Fruit fly (Drosophila melanogaster) whole organism, embryonic: ENCODE measurements around the gene CG5435.

Experiments
- CG16779 ChIP-seq: fragments of 200-800 bp; sonication (Bioruptor generic); IDR thresholded peaks from 2 replicates; pipeline ENCODE4 v1.3.6; 2022; ENCODE audit warnings: missing biosample characterization, missing genetic modification characterization
- pan ChIP-seq, 4 experiments: fragments of >200 bp in 3 of 4; fragments of 200-800 bp in 1 of 4; sonication (Bioruptor generic) in 1 of 4; optimal IDR thresholded peaks in 3 of 4; IDR thresholded peaks in 1 of 4; 2 replicates each; pipeline versions ENCODE4 v1.3.6 to Lab custom; 2017 to 2022; ENCODE audit warnings: missing biosample characterization in 2 of 4, missing genetic modification characterization in 2 of 4, mixed read lengths in 1 of 4

dm6 chr2L:12423106-12423836 is 7.4 kb downstream of the CG5435 start, which contains the start of gene vir-1:
- no peak for TF ChIP-seq CG16779
- TF ChIP-seq pan (optimal IDR thresholded peaks at IDR 0.05; lab: Kevin White, UChicago), result no peak
- TF ChIP-seq pan (GFP tag; optimal IDR thresholded peaks at IDR 0.05 in 1 of 2, IDR thresholded peaks at IDR 0.05 in 1 of 2), result no peak
